Worm (Caenorhabditis elegans): ENCODE data around the gene szy-4.

Gene szy-4

ce11 chrII:6221470-6221869 is 23.0 kb downstream of the szy-4 start:
- TF ChIP-seq nhr-237 (tag; optimal IDR thresholded peaks at IDR 0.05), result no peak
- no peak for TF ChIP-seq nhr-2 (tag; optimal IDR thresholded peaks at IDR 0.05)
- TF ChIP-seq M03D4.4 (tag; optimal IDR thresholded peaks at IDR 0.05), result no peak
- no peak for TF ChIP-seq hlh-1 (tag; optimal IDR thresholded peaks at IDR 0.05)
- no peak for TF ChIP-seq elt-1 (tag; optimal IDR thresholded peaks at IDR 0.05; ENCODE audit: borderline replicate concordance, insufficient read depth)
- TF ChIP-seq cnd-1 (tag; optimal IDR thresholded peaks at IDR 0.05), result no peak
- TF ChIP-seq ces-1 (GFP tag; optimal IDR thresholded peaks at IDR 0.05), result no peak

- TF ChIP-seq mab-5 (tag; optimal IDR thresholded peaks at IDR 0.05) (no peak), nhr-2 (tag; optimal IDR thresholded peaks at IDR 0.05) (no peak), nhr-12 (tag; optimal IDR thresholded peaks at IDR 0.05) (no peak), unc-39 (tag; optimal IDR thresholded peaks at IDR 0.05) (no peak), pha-4 (tag; optimal IDR thresholded peaks at IDR 0.05) (no peak)
Observed at ce11 chrII:6222558-6222957, 24.1 kb downstream of the szy-4 start, which contains the start of gene C30B5.6. C30B5.6 (minus strand) TSS chrII:6222658.

DNA sequence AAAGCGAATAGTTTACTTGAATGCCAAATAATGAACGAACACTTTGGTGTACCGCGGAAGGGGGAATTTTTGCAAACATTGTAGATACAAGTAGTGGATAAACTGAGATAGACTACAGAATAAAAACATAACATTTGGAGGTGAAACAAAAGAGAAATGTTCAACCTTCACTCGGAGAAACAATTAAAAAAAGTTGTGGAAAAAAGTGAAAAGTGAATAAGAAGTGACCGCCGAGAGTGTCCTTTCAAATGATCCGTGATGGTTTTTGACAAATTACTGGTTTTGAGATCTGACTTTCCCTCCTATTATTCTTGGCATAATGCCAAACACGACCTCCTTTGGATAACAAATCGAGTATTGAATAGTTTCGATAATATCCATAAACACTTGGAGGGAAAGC is 25.3 kb downstream of the szy-4 start:
- no peak for TF ChIP-seq elt-1 (tag; optimal IDR thresholded peaks at IDR 0.05; ENCODE audit: borderline replicate concordance, insufficient read depth)
- TF ChIP-seq mls-2 (tag; optimal IDR thresholded peaks at IDR 0.05), result no peak
- no peak for TF ChIP-seq ceh-43 (GFP tag; optimal IDR thresholded peaks at IDR 0.05)
- TF ChIP-seq nhr-237 (tag; optimal IDR thresholded peaks at IDR 0.05), result no peak
- no peak for TF ChIP-seq cnd-1 (tag; optimal IDR thresholded peaks at IDR 0.05)
- no peak for TF ChIP-seq ztf-11 (tag; optimal IDR thresholded peaks at IDR 0.05)
- TF ChIP-seq mep-1 (tag; optimal IDR thresholded peaks at IDR 0.05), result no peak
- no peak for TF ChIP-seq snpc-4 (tag; optimal IDR thresholded peaks at IDR 0.05)
- TF ChIP-seq drap-1 (GFP tag; optimal IDR thresholded peaks at IDR 0.05), result no peak
- no peak for TF ChIP-seq lin-13 (tag; optimal IDR thresholded peaks at IDR 0.05)
- TF ChIP-seq elt-3 (tag; optimal IDR thresholded peaks at IDR 0.05), result no peak
- TF ChIP-seq mab-5 (tag; optimal IDR thresholded peaks at IDR 0.05), result no peak
- TF ChIP-seq nhr-76 (tag; optimal IDR thresholded peaks at IDR 0.05), result no peak
- TF ChIP-seq zip-8 (tag; optimal IDR thresholded peaks at IDR 0.05), result no peak
- no peak for TF ChIP-seq ceh-39 (tag; optimal IDR thresholded peaks at IDR 0.05)
- no peak for TF ChIP-seq sptf-1 (tag; optimal IDR thresholded peaks at IDR 0.05)

ce11 chrII:6226995-6227394 is 28.5 kb downstream of the szy-4 start, which contains the start of gene srsy-2:
srsy-2 (minus strand) TSS chrII:6227095.
- no peak for TF ChIP-seq sptf-1 (tag; optimal IDR thresholded peaks at IDR 0.05)
- TF ChIP-seq cnd-1 (tag; optimal IDR thresholded peaks at IDR 0.05), result no peak
- TF ChIP-seq mep-1 (tag; optimal IDR thresholded peaks at IDR 0.05), result no peak
- no peak for TF ChIP-seq drap-1 (GFP tag; optimal IDR thresholded peaks at IDR 0.05)
- TF ChIP-seq unc-62 (GFP tag; optimal IDR thresholded peaks at IDR 0.05), result no peak
- no peak for TF ChIP-seq nhr-2 (tag; optimal IDR thresholded peaks at IDR 0.05)
- no peak for TF ChIP-seq M03D4.4 (tag; optimal IDR thresholded peaks at IDR 0.05)
- no peak for TF ChIP-seq lin-13 (tag; optimal IDR thresholded peaks at IDR 0.05)
- TF ChIP-seq mls-2 (tag; optimal IDR thresholded peaks at IDR 0.05), result no peak
- TF ChIP-seq tbx-8 (GFP tag; optimal IDR thresholded peaks at IDR 0.05), result no peak
- no peak for TF ChIP-seq mab-5 (tag; optimal IDR thresholded peaks at IDR 0.05)
- no peak for TF ChIP-seq elt-1 (tag; optimal IDR thresholded peaks at IDR 0.05; ENCODE audit: borderline replicate concordance, insufficient read depth)
- TF ChIP-seq ces-1 (GFP tag; optimal IDR thresholded peaks at IDR 0.05), result no peak
- no peak for TF ChIP-seq lsy-2 (tag; optimal IDR thresholded peaks at IDR 0.05)
- TF ChIP-seq hlh-1 (tag; optimal IDR thresholded peaks at IDR 0.05), result no peak
- TF ChIP-seq nhr-28 (tag; optimal IDR thresholded peaks at IDR 0.05), result no peak
- no peak for TF ChIP-seq nhr-12 (tag; optimal IDR thresholded peaks at IDR 0.05)

DNA sequence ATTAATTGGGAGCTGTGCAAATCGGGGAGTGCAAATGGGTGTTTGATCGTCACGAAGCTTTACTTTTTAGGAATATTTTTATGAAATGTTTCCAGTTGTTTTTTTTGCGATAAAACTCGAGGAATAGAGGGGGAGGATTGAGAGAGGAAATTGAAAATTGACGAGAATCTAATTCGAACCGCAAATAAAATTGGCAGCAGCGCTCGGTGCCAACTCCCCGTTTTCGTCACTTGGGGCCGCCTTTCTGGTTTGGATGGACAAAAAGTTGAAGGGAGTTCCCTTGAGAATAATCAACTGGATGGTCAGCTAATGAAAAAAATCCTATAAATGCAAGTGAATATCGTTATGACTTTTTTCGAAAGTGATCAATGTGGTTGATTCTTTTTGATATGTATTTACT is 31.6 kb downstream of the szy-4 start:
- no peak for TF ChIP-seq unc-39 (tag; optimal IDR thresholded peaks at IDR 0.05)
- TF ChIP-seq blmp-1 (tag; optimal IDR thresholded peaks at IDR 0.05), result no peak
- no peak for TF ChIP-seq lin-32 (GFP tag; optimal IDR thresholded peaks at IDR 0.05)
- TF ChIP-seq ces-1 (GFP tag; optimal IDR thresholded peaks at IDR 0.05), result no peak
- no peak for TF ChIP-seq flh-1 (GFP tag; optimal IDR thresholded peaks at IDR 0.05)
- TF ChIP-seq lin-13 (tag; optimal IDR thresholded peaks at IDR 0.05), result no peak
- TF ChIP-seq nhr-2 (tag; optimal IDR thresholded peaks at IDR 0.05), result no peak
- no peak for TF ChIP-seq tbx-8 (GFP tag; optimal IDR thresholded peaks at IDR 0.05)
- TF ChIP-seq unc-120 (tag; optimal IDR thresholded peaks at IDR 0.05; ENCODE audit: poor library complexity, severe bottlenecking), result no peak
- TF ChIP-seq nhr-237 (tag; optimal IDR thresholded peaks at IDR 0.05), result no peak
- no peak for TF ChIP-seq ceh-39 (tag; optimal IDR thresholded peaks at IDR 0.05)
- TF ChIP-seq mls-2 (tag; optimal IDR thresholded peaks at IDR 0.05), result no peak

Measured in whole organism, mixed stage, embryonic.